Worm (Caenorhabditis elegans): ENCODE results near the gene F58E6.13.

F58E6.13 gene

DNA sequence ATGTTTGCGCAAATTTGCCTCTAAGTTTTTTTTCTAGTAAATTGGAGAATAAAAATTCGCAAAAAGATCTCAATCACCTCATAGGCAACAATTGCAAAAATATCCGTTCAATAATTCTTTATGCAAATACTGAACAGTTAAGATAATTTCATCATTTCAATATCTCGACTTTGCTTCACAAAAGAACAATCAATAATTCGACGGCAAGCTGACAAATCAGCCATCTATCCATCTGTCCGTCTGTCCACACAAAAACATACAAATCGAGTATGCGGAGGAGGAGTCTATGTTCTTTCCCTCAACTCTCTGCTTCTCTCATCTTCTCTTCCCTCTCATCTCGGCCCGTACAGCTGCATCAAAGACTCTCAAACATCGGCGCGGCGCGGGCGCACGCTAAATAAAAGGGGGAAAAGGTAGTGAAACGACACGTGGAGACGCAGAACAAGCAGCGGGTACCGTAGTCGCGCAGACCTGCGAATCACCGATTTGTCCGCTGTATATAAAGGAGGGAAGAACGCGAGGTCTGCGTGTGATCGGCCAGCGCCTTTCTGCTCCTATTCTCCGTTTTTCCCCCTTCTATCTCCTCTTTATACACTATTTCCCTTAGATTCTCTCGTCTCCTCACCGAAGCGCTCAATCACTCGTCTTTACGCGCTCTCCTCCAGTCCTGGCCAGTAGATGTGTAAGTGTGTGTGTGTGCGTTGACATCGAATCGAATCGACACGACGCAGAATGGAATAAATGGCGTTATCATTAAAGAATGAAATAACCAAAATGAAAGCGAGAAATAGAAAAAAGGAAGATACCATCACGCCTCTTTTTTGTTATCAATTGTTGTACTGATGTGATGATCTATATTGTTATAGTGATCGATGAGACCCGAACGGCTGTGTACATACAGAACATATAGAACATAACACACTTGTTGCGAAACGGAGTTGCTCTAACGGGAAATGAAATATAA lies 14.0 kb upstream of the F58E6.13 start:
- TF ChIP-seq nhr-232 (tag; optimal IDR thresholded peaks at IDR 0.05) (peak; percentile 33), sox-4 (tag; optimal IDR thresholded peaks at IDR 0.05) (peak; percentile 52), ceh-34 (tag; optimal IDR thresholded peaks at IDR 0.05) (peak; percentile 95), gmeb-2 (tag; optimal IDR thresholded peaks at IDR 0.05) (no peak), hlh-15 (tag; optimal IDR thresholded peaks at IDR 0.05) (no peak), syd-9 (tag; optimal IDR thresholded peaks at IDR 0.05) (peak; percentile 76), ceh-9 (tag; optimal IDR thresholded peaks at IDR 0.05) (no peak), tbx-2 (tag; optimal IDR thresholded peaks at IDR 0.05) (peak; percentile 95), hlh-8 (tag; optimal IDR thresholded peaks at IDR 0.05) (peak; percentile 88), madf-2 (tag; optimal IDR thresholded peaks at IDR 0.05) (peak; percentile 73), eyg-1 (tag; optimal IDR thresholded peaks at IDR 0.05) (peak; percentile 72), pqm-1 (tag; optimal IDR thresholded peaks at IDR 0.05) (peak; percentile 79), hlh-6 (tag; optimal IDR thresholded peaks at IDR 0.05) (peak; percentile 60), F13H6.1 (tag; optimal IDR thresholded peaks at IDR 0.05) (peak; percentile 94), ahr-1 (tag; optimal IDR thresholded peaks at IDR 0.05) (peak; percentile 70), unc-42 (tag; optimal IDR thresholded peaks at IDR 0.05) (peak; percentile 69), elt-4 (tag; optimal IDR thresholded peaks at IDR 0.05) (no peak), lim-6 (tag; optimal IDR thresholded peaks at IDR 0.05) (peak; percentile 32), ceh-45 (GFP tag; IDR thresholded peaks at IDR 0.05) (no peak), ztf-16 (tag; optimal IDR thresholded peaks at IDR 0.05) (peak; percentile 73), ceh-22 (tag; optimal IDR thresholded peaks at IDR 0.05) (peak; percentile 75), K09A11.1 (tag; optimal IDR thresholded peaks at IDR 0.05; ENCODE audit: insufficient read depth) (peak; percentile 15), pat-9 (tag; optimal IDR thresholded peaks at IDR 0.05) (peak; percentile 61), ceh-2 (tag; optimal IDR thresholded peaks at IDR 0.05) (peak; percentile 81), ref-2 (tag; optimal IDR thresholded peaks at IDR 0.05) (peak; percentile 89), ttx-3 (tag; optimal IDR thresholded peaks at IDR 0.05) (no peak), rnt-1 (tag; optimal IDR thresholded peaks at IDR 0.05) (peak; percentile 94), unc-3 (GFP tag; conservative IDR thresholded peaks at IDR 0.05) (no peak), unc-3 (tag; optimal IDR thresholded peaks at IDR 0.05) (peak; percentile 50), sdc-2 (tag; optimal IDR thresholded peaks at IDR 0.05) (peak; percentile 67), Y22D7AL.16 (tag; optimal IDR thresholded peaks at IDR 0.05) (no peak), dmd-4 (tag; optimal IDR thresholded peaks at IDR 0.05; ENCODE audit: borderline replicate concordance) (peak; percentile 72), ceh-6 (GFP tag; optimal IDR thresholded peaks at IDR 0.05) (peak; percentile 62), nfya-1 (tag; optimal IDR thresholded peaks at IDR 0.05) (peak; percentile 100), unc-55 (GFP tag; optimal IDR thresholded peaks at IDR 0.05) (peak; percentile 96), lin-11 (tag; optimal IDR thresholded peaks at IDR 0.05) (no peak), tbx-7 (tag; optimal IDR thresholded peaks at IDR 0.05) (peak; percentile 38), nhr-11 (tag; optimal IDR thresholded peaks at IDR 0.05) (no peak), fkh-6 (tag; optimal IDR thresholded peaks at IDR 0.05) (no peak), C08G9.2 (tag; optimal IDR thresholded peaks at IDR 0.05) (peak; percentile 74), ceh-18 (tag; optimal IDR thresholded peaks at IDR 0.05) (peak; percentile 96), fkh-10 (GFP tag; optimal IDR thresholded peaks at IDR 0.05) (peak; percentile 75), pha-4 (tag; optimal IDR thresholded peaks at IDR 0.05) (no peak), pros-1 (tag; optimal IDR thresholded peaks at IDR 0.05) (peak; percentile 95), hlh-13 (GFP tag; optimal IDR thresholded peaks at IDR 0.05) (no peak), K02D7.2 (tag; optimal IDR thresholded peaks at IDR 0.05) (no peak), pha-2 (tag; optimal IDR thresholded peaks at IDR 0.05) (peak; percentile 73), sox-2 (GFP tag; IDR thresholded peaks at IDR 0.05) (peak; percentile 58), mec-3 (tag; optimal IDR thresholded peaks at IDR 0.05; ENCODE audit: borderline replicate concordance) (peak; percentile 38), elt-2 (tag; optimal IDR thresholded peaks at IDR 0.05) (peak; percentile 82), ama-1 (optimal IDR thresholded peaks at IDR 0.05) (peak; percentile 91)
